Fruit fly (Drosophila melanogaster) whole organism, embryonic: ENCODE measurements around the gene ath.

ENCODE experiments used
- Blimp-1 ChIP-seq: fragments of 200-800 bp; sonication (Bioruptor generic); optimal IDR thresholded peaks from 3 replicates; lab custom pipeline; 2018; ENCODE audit warnings: missing biosample characterization, missing genetic modification characterization, mild to moderate bottlenecking, moderate library complexity, missing genetic modification reagents
- CG11560 ChIP-seq: fragments of 200-800 bp; sonication (Bioruptor generic); IDR thresholded peaks from 3 replicates; pipeline ENCODE4 v1.3.6; 2022; ENCODE audit warnings: missing biosample characterization, missing genetic modification characterization
- CG13123 ChIP-seq: fragments of 200-800 bp; sonication (Bioruptor generic); optimal IDR thresholded peaks from 2 replicates; lab custom pipeline; 2016; ENCODE audit warnings: missing biosample characterization, missing genetic modification characterization
- CG14860 ChIP-seq: fragments of 200-800 bp; sonication (Bioruptor generic); IDR thresholded peaks from 3 replicates; pipeline ENCODE4 v1.3.6; 2022; ENCODE audit warnings: missing biosample characterization, missing genetic modification characterization; ENCODE audit not compliant: partially characterized antibody
- CG1603 ChIP-seq: fragments of 200-800 bp; sonication (Bioruptor generic); optimal IDR thresholded peaks from 2 replicates; lab custom pipeline; 2019; ENCODE audit warnings: missing biosample characterization, mild to moderate bottlenecking, missing genetic modification characterization, moderate library complexity
- CG17612 ChIP-seq: fragments of 200-800 bp; sonication (Bioruptor generic); IDR thresholded peaks from 2 replicates; pipeline ENCODE4 v1.3.6; 2022; ENCODE audit warnings: missing biosample characterization, missing genetic modification characterization
- CG18476 ChIP-seq: fragments of 200-800 bp; sonication (Bioruptor generic); optimal IDR thresholded peaks from 2 replicates; lab custom pipeline; 2016; ENCODE audit warnings: missing biosample characterization, mild to moderate bottlenecking, missing genetic modification characterization
- CG2116 ChIP-seq: fragments of 200-800 bp; sonication (Bioruptor generic); optimal IDR thresholded peaks from 3 replicates; lab custom pipeline; 2018; ENCODE audit warnings: missing biosample characterization, mild to moderate bottlenecking, missing genetic modification characterization
- CG2202 ChIP-seq: fragments of 200-800 bp; sonication (Bioruptor generic); optimal IDR thresholded peaks from 2 replicates; lab custom pipeline; 2018; ENCODE audit warnings: missing biosample characterization, mild to moderate bottlenecking, missing genetic modification characterization
- CG2678 ChIP-seq: fragments of 200-800 bp; sonication (Bioruptor generic); optimal IDR thresholded peaks from 3 replicates; lab custom pipeline; 2019; ENCODE audit warnings: missing biosample characterization, mild to moderate bottlenecking, missing genetic modification characterization, moderate library complexity
- CG30403 ChIP-seq: fragments of 200-800 bp; sonication (Bioruptor generic); optimal IDR thresholded peaks from 3 replicates; lab custom pipeline; 2016; ENCODE audit warnings: missing biosample characterization, missing genetic modification characterization
- CG30431 ChIP-seq: fragments of 200-800 bp; sonication (Bioruptor generic); optimal IDR thresholded peaks from 2 replicates; lab custom pipeline; 2017; ENCODE audit warnings: missing biosample characterization, missing genetic modification characterization
- CG4424 ChIP-seq: fragments of 200-800 bp; sonication (Bioruptor generic); optimal IDR thresholded peaks from 3 replicates; lab custom pipeline; 2016; ENCODE audit warnings: missing biosample characterization, missing genetic modification characterization
- CG4854 ChIP-seq: fragments of 200-800 bp; sonication (Bioruptor generic); optimal IDR thresholded peaks from 2 replicates; lab custom pipeline; 2016; ENCODE audit warnings: missing biosample characterization, missing genetic modification characterization, inconsistent platforms
- CG5180 ChIP-seq: fragments of 200-800 bp; sonication (Bioruptor generic); optimal IDR thresholded peaks from 3 replicates; lab custom pipeline; 2017; ENCODE audit warnings: missing biosample characterization, missing genetic modification characterization, mild to moderate bottlenecking, moderate library complexity, missing genetic modification reagents
- CG6689 ChIP-seq: fragments of 200-800 bp; sonication (Bioruptor generic); IDR thresholded peaks from 2 replicates; pipeline ENCODE4 v1.3.6; 2022; ENCODE audit warnings: missing biosample characterization, missing genetic modification characterization
- CG8765 ChIP-seq: fragments of 200-800 bp; sonication (Bioruptor generic); IDR thresholded peaks from 2 replicates; pipeline ENCODE4 v1.3.6; 2022; ENCODE audit warnings: missing biosample characterization, missing genetic modification characterization
- CG8924 ChIP-seq: fragments of 200-800 bp; optimal IDR thresholded peaks from 3 replicates; lab custom pipeline; 2019; ENCODE audit warnings: missing biosample characterization, mild to moderate bottlenecking, missing genetic modification characterization, moderate library complexity
- CG9817 ChIP-seq: fragments of 200-800 bp; sonication (Bioruptor generic); optimal IDR thresholded peaks from 2 replicates; lab custom pipeline; 2018; ENCODE audit warnings: missing biosample characterization, mild to moderate bottlenecking, missing genetic modification characterization, moderate library complexity
- CHES-1-like ChIP-seq: fragments of 200-800 bp; sonication (Bioruptor generic); optimal IDR thresholded peaks from 2 replicates; lab custom pipeline; 2016; ENCODE audit warnings: missing biosample characterization, missing genetic modification characterization
- Dbx ChIP-seq: fragments of 200-800 bp; sonication (Bioruptor generic); IDR thresholded peaks from 3 replicates; pipeline ENCODE4 v1.3.6; 2022; ENCODE audit warnings: missing biosample characterization, missing genetic modification characterization
- Doc3 ChIP-seq: fragments of 200-800 bp; sonication (Bioruptor generic); IDR thresholded peaks from 3 replicates; pipeline ENCODE4 v1.3.6; 2022; ENCODE audit warnings: missing biosample characterization, missing genetic modification characterization; ENCODE audit not compliant: partially characterized antibody
- Dp ChIP-seq: fragments of 200-800 bp; sonication (Bioruptor generic); optimal IDR thresholded peaks from 2 replicates; lab custom pipeline; 2018; ENCODE audit warnings: missing biosample characterization, mild to moderate bottlenecking, missing genetic modification characterization, moderate library complexity
- E2f2 ChIP-seq: fragments of 200-800 bp; sonication (Bioruptor generic); IDR thresholded peaks from 2 replicates; pipeline ENCODE4 v1.3.6; 2022; ENCODE audit warnings: missing biosample characterization, missing genetic modification characterization
- ERR ChIP-seq: fragments of 200-800 bp; sonication (Bioruptor generic); optimal IDR thresholded peaks from 2 replicates; lab custom pipeline; 2016; ENCODE audit warnings: missing biosample characterization, missing genetic modification characterization
- Fer1 ChIP-seq: fragments of 200-800 bp; sonication (Bioruptor generic); optimal IDR thresholded peaks from 2 replicates; lab custom pipeline; 2017; ENCODE audit warnings: missing biosample characterization, mild to moderate bottlenecking, missing genetic modification characterization
- MESR4 ChIP-seq: fragments of 200-800 bp; sonication (Bioruptor generic); optimal IDR thresholded peaks from 2 replicates; lab custom pipeline; 2018; ENCODE audit warnings: missing biosample characterization, mild to moderate bottlenecking, missing genetic modification characterization, moderate library complexity
- Med ChIP-seq: fragments of 200-800 bp; sonication (Bioruptor generic); peaks from one replicate; lab custom pipeline; 2016; ENCODE audit warnings: missing biosample characterization, missing genetic modification characterization, mild to moderate bottlenecking, inconsistent platforms, moderate library complexity
- NC2β ChIP-seq: fragments of 200-800 bp; sonication (Bioruptor generic); optimal IDR thresholded peaks from 2 replicates; lab custom pipeline; 2016; ENCODE audit warnings: missing biosample characterization, missing genetic modification characterization
- NK7.1 ChIP-seq: fragments of 200-800 bp; sonication (Bioruptor generic); optimal IDR thresholded peaks from 3 replicates; lab custom pipeline; 2016; ENCODE audit warnings: missing biosample characterization, missing genetic modification characterization
- Pdp1 ChIP-seq, 2 experiments: fragments of 200-800 bp; sonication (Bioruptor generic); optimal IDR thresholded peaks; 3 replicates each; lab custom pipeline; 2016; ENCODE audit warnings: missing biosample characterization in 2 of 2, missing genetic modification characterization in 2 of 2, mild to moderate bottlenecking in 1 of 2, moderate library complexity in 1 of 2
- Ptx1 ChIP-seq: fragments of 200-800 bp; sonication (Bioruptor generic); IDR thresholded peaks from 2 replicates; pipeline ENCODE4 v1.3.6; 2022; ENCODE audit warnings: missing biosample characterization, missing genetic modification characterization
- Scr ChIP-seq: fragments of 200-800 bp; sonication (Bioruptor generic); IDR thresholded peaks from 2 replicates; pipeline ENCODE4 v1.3.6; 2022; ENCODE audit warnings: missing biosample characterization, missing genetic modification characterization; ENCODE audit not compliant: partially characterized antibody
- Sin3A ChIP-seq: fragments of >200 bp; optimal IDR thresholded peaks from 2 replicates; lab custom pipeline; 2018
- Spps ChIP-seq: fragments of 200-800 bp; sonication (Bioruptor generic); optimal IDR thresholded peaks from 2 replicates; lab custom pipeline; 2018; ENCODE audit warnings: missing biosample characterization, mild to moderate bottlenecking, missing genetic modification characterization
- Sry-δ ChIP-seq: fragments of 200-800 bp; sonication (Bioruptor generic); optimal IDR thresholded peaks from 2 replicates; lab custom pipeline; 2016; ENCODE audit warnings: missing biosample characterization, missing genetic modification characterization
- Stat92E ChIP-seq, 3 experiments: fragments of >200 bp in 2 of 3; fragments of 200-800 bp in 1 of 3; sonication (Bioruptor generic) in 1 of 3; optimal IDR thresholded peaks; 2 replicates each; lab custom pipeline; 2017 to 2019; ENCODE audit warnings: missing biosample characterization in 3 of 3, missing genetic modification characterization in 3 of 3, mild to moderate bottlenecking in 1 of 3, moderate library complexity in 1 of 3
- bigmax ChIP-seq: fragments of 200-800 bp; sonication (Bioruptor generic); optimal IDR thresholded peaks from 2 replicates; lab custom pipeline; 2018; ENCODE audit warnings: missing biosample characterization, mild to moderate bottlenecking, missing genetic modification characterization
- cg ChIP-seq: fragments of 200-800 bp; sonication (Bioruptor generic); optimal IDR thresholded peaks from 3 replicates; lab custom pipeline; 2019; ENCODE audit warnings: missing biosample characterization, mild to moderate bottlenecking, missing genetic modification characterization, moderate library complexity
- dm ChIP-seq: fragments of 200-800 bp; sonication (Bioruptor generic); optimal IDR thresholded peaks from 3 replicates; lab custom pipeline; 2016; ENCODE audit warnings: missing biosample characterization, missing genetic modification characterization
- ems ChIP-seq: fragments of 200-800 bp; sonication (Bioruptor generic); optimal IDR thresholded peaks from 3 replicates; lab custom pipeline; 2016; ENCODE audit warnings: missing biosample characterization, missing genetic modification characterization
- gsb ChIP-seq: fragments of 200-800 bp; sonication (Bioruptor generic); IDR thresholded peaks from 2 replicates; pipeline ENCODE4 v1.3.6; 2022; ENCODE audit warnings: missing biosample characterization, missing genetic modification characterization
- her ChIP-seq: fragments of 200-800 bp; sonication (Bioruptor generic); optimal IDR thresholded peaks from 2 replicates; lab custom pipeline; 2016; ENCODE audit warnings: missing biosample characterization, missing genetic modification characterization
- inv ChIP-seq: fragments of 200-800 bp; sonication (Bioruptor generic); IDR thresholded peaks from 2 replicates; pipeline ENCODE4 v1.3.6; 2022; ENCODE audit warnings: missing biosample characterization, missing genetic modification characterization; ENCODE audit not compliant: partially characterized antibody
- nerfin-1 ChIP-seq: fragments of 200-800 bp; sonication (Bioruptor generic); optimal IDR thresholded peaks from 3 replicates; lab custom pipeline; 2019; ENCODE audit warnings: missing biosample characterization, mild to moderate bottlenecking, missing genetic modification characterization, moderate library complexity
- ro ChIP-seq: fragments of 200-800 bp; sonication (Bioruptor generic); IDR thresholded peaks from 2 replicates; pipeline ENCODE4 v1.3.6; 2022; ENCODE audit warnings: missing biosample characterization, missing genetic modification characterization
- sob ChIP-seq: fragments of 200-800 bp; sonication (Bioruptor generic); IDR thresholded peaks from 2 replicates; pipeline ENCODE4 v1.3.6; 2022; ENCODE audit warnings: missing biosample characterization, missing genetic modification characterization
- stwl ChIP-seq: fragments of 200-800 bp; sonication (Bioruptor generic); optimal IDR thresholded peaks from 3 replicates; lab custom pipeline; 2018; ENCODE audit warnings: missing biosample characterization, mild to moderate bottlenecking, missing genetic modification characterization, moderate library complexity
- toy ChIP-seq: fragments of 200-800 bp; sonication (Bioruptor generic); IDR thresholded peaks from 2 replicates; pipeline ENCODE4 v1.3.6; 2022; ENCODE audit warnings: missing biosample characterization, missing genetic modification characterization
- trem ChIP-seq: fragments of 200-800 bp; optimal IDR thresholded peaks from 3 replicates; lab custom pipeline; 2019; ENCODE audit warnings: missing biosample characterization, mild to moderate bottlenecking, missing genetic modification characterization, moderate library complexity
- tx ChIP-seq: fragments of 200-800 bp; sonication (Bioruptor generic); optimal IDR thresholded peaks from 2 replicates; lab custom pipeline; 2016; ENCODE audit warnings: missing biosample characterization, missing genetic modification characterization

Gene ath

dm6 chr2L:10246785-10247190, 35.8 kb downstream of the ath start, which contains the start of gene chico (continued):
- TF ChIP-seq Sry-δ, result peak; percentile 93
- TF ChIP-seq CG13123, result no peak
- TF ChIP-seq Dbx, result peak; percentile 22; the same call in 1 of the 3 replicates
- TF ChIP-seq bigmax (GFP tag; lab: Kevin White, UChicago), result peak; percentile 13
- peak; percentile 42 for TF ChIP-seq her
- TF ChIP-seq ERR (GFP tag; lab: Kevin White, UChicago), result no peak
- TF ChIP-seq trem (tag; lab: Kevin White, UChicago), result peak; percentile 80
- no peak for TF ChIP-seq CG9817
- peak; percentile 44 for TF ChIP-seq CG8924 (tag; lab: Kevin White, UChicago)
- peak; percentile 50; the same call in 1 of the 3 replicates for TF ChIP-seq Doc3 (GFP tag; lab: Robert Waterston, UW)
- TF ChIP-seq NK7.1 (GFP tag; lab: Kevin White, UChicago), result no peak
- TF ChIP-seq CG30403 (GFP tag; lab: Kevin White, UChicago), result no peak
- peak; percentile 18 for TF ChIP-seq CHES-1-like (GFP tag; lab: Kevin White, UChicago)
- TF ChIP-seq CG2202 (tag; lab: Kevin White, UChicago), result no peak
- TF ChIP-seq MESR4 (GFP tag; lab: Kevin White, UChicago), result peak; percentile 79
- TF ChIP-seq Blimp-1 (GFP tag; lab: Kevin White, UChicago), result no peak
- TF ChIP-seq ems (GFP tag; lab: Kevin White, UChicago), result no peak
- TF ChIP-seq CG8765 (GFP tag; lab: Robert Waterston, UW), result no peak
- peak; percentile 15 for TF ChIP-seq NC2β (GFP tag; lab: Kevin White, UChicago)
- TF ChIP-seq toy (GFP tag; lab: Robert Waterston, UW), result no peak
- peak; percentile 68 for TF ChIP-seq CG14860 (GFP tag; lab: Robert Waterston, UW)
- no peak for TF ChIP-seq Ptx1 (GFP tag; lab: Robert Waterston, UW)
- TF ChIP-seq CG30431, result no peak
- peak; percentile 74 for TF ChIP-seq E2f2 (GFP tag; lab: Robert Waterston, UW)
- no peak for TF ChIP-seq CG6689 (GFP tag; lab: Robert Waterston, UW)
- no peak for TF ChIP-seq CG5180 (GFP tag; lab: Kevin White, UChicago)
- peak; percentile 48 for TF ChIP-seq dm
- TF ChIP-seq CG2116 (GFP tag; lab: Kevin White, UChicago), result peak; percentile 68
- peak in 1 of 2 experiments; percentile 72 for TF ChIP-seq Pdp1 (GFP tag; optimal IDR thresholded peaks at IDR 0.05; lab: Kevin White, UChicago)
- peak; percentile 29 for TF ChIP-seq CG4424
- no peak for TF ChIP-seq gsb (GFP tag; lab: Robert Waterston, UW)
- TF ChIP-seq CG2678 (tag; lab: Kevin White, UChicago), result no peak
- peak; percentile 73 for TF ChIP-seq Dp
- peak; percentile 27 for TF ChIP-seq Fer1 (GFP tag; lab: Kevin White, UChicago)
- no peak for TF ChIP-seq sob (GFP tag; lab: Robert Waterston, UW)
- TF ChIP-seq Med (GFP tag; lab: Kevin White, UChicago), result peak; percentile 83
- TF ChIP-seq tx (GFP tag; lab: Kevin White, UChicago), result no peak
- peak; percentile 83 for TF ChIP-seq CG1603 (tag; lab: Kevin White, UChicago)
- TF ChIP-seq CG17612 (GFP tag; lab: Robert Waterston, UW), result no peak
- TF ChIP-seq ro (GFP tag; lab: Robert Waterston, UW), result no peak
- TF ChIP-seq CG18476, result no peak
- TF ChIP-seq cg (GFP tag; lab: Kevin White, UChicago), result peak; percentile 15
- TF ChIP-seq nerfin-1 (tag; lab: Kevin White, UChicago), result peak; percentile 93
- peak; percentile 17 for TF ChIP-seq Sin3A
- peak; percentile 99 for TF ChIP-seq CG11560 (tag; lab: Robert Waterston, UW)
- peak; percentile 0 for TF ChIP-seq Spps (tag; lab: Kevin White, UChicago)
- TF ChIP-seq Scr, result peak; percentile 63
- TF ChIP-seq Stat92E (GFP tag; optimal IDR thresholded peaks at IDR 0.05; lab: Kevin White, UChicago), result peak in 1 of 3 experiments; percentile 17
- TF ChIP-seq stwl, result peak; percentile 97
- TF ChIP-seq inv, result no peak
- peak; percentile 4 for TF ChIP-seq CG4854 (GFP tag; lab: Kevin White, UChicago)
